Worm (Caenorhabditis elegans) whole organism, midembryonic: ENCODE measurements around the gene srbc-12.
A peak's percentile ranks its signal among the peaks of the same experiment; 100 is the strongest.

Experiments used
- T22C8.4 ChIP-seq: fragments of 200-800 bp; sonication (Bioruptor generic); IDR thresholded peaks from 2 replicates; pipeline ENCODE4 v1.3.6; 2022; ENCODE audit warnings: missing genetic modification characterization, missing compliant biosample characterization
- cog-1 ChIP-seq: sonication (generic microtip); optimal IDR thresholded peaks from 2 replicates; lab custom pipeline; 2016; ENCODE audit warnings: missing genetic modification characterization, missing compliant biosample characterization
- flt-1 ChIP-seq: fragments of 200-800 bp; sonication (Bioruptor generic); IDR thresholded peaks from 2 replicates; pipeline ENCODE4 v1.3.6; 2022; ENCODE audit warnings: missing genetic modification characterization, missing compliant biosample characterization
- klf-2 ChIP-seq: fragments of 200-800 bp; sonication (Bioruptor generic); conservative IDR thresholded peaks from 2 replicates; pipeline ENCODE4 v1.3.6; 2022; ENCODE audit warnings: missing genetic modification reagents, missing genetic modification characterization, missing compliant biosample characterization
- med-1 ChIP-seq: sonication (generic microtip); optimal IDR thresholded peaks from 2 replicates; lab custom pipeline; 2017; ENCODE audit warnings: missing genetic modification characterization, mild to moderate bottlenecking, missing compliant biosample characterization, antibody characterized with exemption, missing genetic modification reagents; ENCODE audit not compliant: insufficient read depth
- ref-1 ChIP-seq: fragments of 200-800 bp; sonication (Bioruptor generic); conservative IDR thresholded peaks from 2 replicates; pipeline ENCODE4 v1.3.6; 2022; ENCODE audit warnings: missing genetic modification reagents, missing genetic modification characterization, missing compliant biosample characterization
- tab-1 ChIP-seq: fragments of 200-800 bp; sonication (Bioruptor generic); IDR thresholded peaks from 2 replicates; pipeline ENCODE4 v1.3.6; 2022; ENCODE audit warnings: missing genetic modification characterization, missing compliant biosample characterization
- ztf-23 ChIP-seq: fragments of 200-800 bp; sonication (Bioruptor generic); IDR thresholded peaks from 2 replicates; pipeline ENCODE4 v1.3.6; 2022; ENCODE audit warnings: missing genetic modification reagents, missing genetic modification characterization, missing compliant biosample characterization
- ztf-29 ChIP-seq: fragments of 200-800 bp; sonication (Bioruptor generic); IDR thresholded peaks from 2 replicates; pipeline ENCODE4 v1.3.6; 2022; ENCODE audit warnings: missing genetic modification reagents, missing genetic modification characterization, missing compliant biosample characterization

The srbc-12 gene

ce11 chrV:849042-849441 is 570 bp upstream of the srbc-12 start:
- TF ChIP-seq cog-1 (no peak), flt-1 (GFP tag; lab: Robert Waterston, UW) (no peak), ztf-29 (GFP tag; lab: Robert Waterston, UW) (no peak), klf-2 (GFP tag; lab: Robert Waterston, UW) (no peak), T22C8.4 (GFP tag; lab: Robert Waterston, UW) (no peak), ztf-23 (GFP tag; lab: Robert Waterston, UW) (no peak)

- TF ChIP-seq klf-2 (GFP tag; lab: Robert Waterston, UW) (no peak), ref-1 (GFP tag; lab: Robert Waterston, UW) (no peak), ztf-29 (GFP tag; lab: Robert Waterston, UW) (no peak), med-1 (no peak), tab-1 (GFP tag; lab: Robert Waterston, UW) (no peak), flt-1 (GFP tag; lab: Robert Waterston, UW) (no peak), cog-1 (no peak), ztf-23 (GFP tag; lab: Robert Waterston, UW) (no peak), T22C8.4 (GFP tag; lab: Robert Waterston, UW) (no peak)
Observed at ce11 chrV:852184-852583, 2.6 kb downstream of the srbc-12 start, which contains the start of gene K09C6.3. Gene K09C6.3, plus strand, starts transcription at chrV:852484.

ce11 chrV:854966-855365 is 5.4 kb downstream of the srbc-12 start, which contains the start of gene K09C6.9:
Gene K09C6.9, minus strand, starts transcription at chrV:855066.
- TF ChIP-seq flt-1 (GFP tag; lab: Robert Waterston, UW) (no peak), ztf-23 (GFP tag; lab: Robert Waterston, UW) (no peak), cog-1 (no peak), med-1 (no peak), ztf-29 (GFP tag; lab: Robert Waterston, UW) (no peak), klf-2 (GFP tag; lab: Robert Waterston, UW) (no peak), ref-1 (GFP tag; lab: Robert Waterston, UW) (no peak), tab-1 (GFP tag; lab: Robert Waterston, UW) (no peak), T22C8.4 (GFP tag; lab: Robert Waterston, UW) (no peak)

ce11 chrV:856549-856948 is 6.9 kb downstream of the srbc-12 start, which contains the start of gene K09C6.2:
Gene K09C6.2, plus strand, starts transcription at chrV:856849.
- TF ChIP-seq cog-1 (no peak), ref-1 (GFP tag; lab: Robert Waterston, UW) (no peak), ztf-23 (GFP tag; lab: Robert Waterston, UW) (no peak), klf-2 (GFP tag; lab: Robert Waterston, UW) (no peak), tab-1 (GFP tag; lab: Robert Waterston, UW) (no peak), med-1 (no peak), flt-1 (GFP tag; lab: Robert Waterston, UW) (no peak), ztf-29 (GFP tag; lab: Robert Waterston, UW) (no peak), T22C8.4 (GFP tag; lab: Robert Waterston, UW) (no peak)

- TF ChIP-seq flt-1 (GFP tag; lab: Robert Waterston, UW) = 0 out of 2 replicates have a peak, but pooled peaks have one; percentile 49
- TF ChIP-seq med-1 = no peak
- TF ChIP-seq ref-1 (GFP tag; lab: Robert Waterston, UW) = no peak; the same call in 1 of the 2 replicates
- TF ChIP-seq cog-1 = no peak
- TF ChIP-seq ztf-29 (GFP tag; lab: Robert Waterston, UW) = 0 out of 2 replicates have a peak, but pooled peaks have one; percentile 17
Observed at ce11 chrV:858841-859456, 9.3 kb downstream of the srbc-12 start.

ce11 chrV:866729-867128 is 17.1 kb downstream of the srbc-12 start, which contains the start of gene T02B11.3:
Gene T02B11.3, minus strand, starts transcription at chrV:866829.
- TF ChIP-seq med-1 (no peak), tab-1 (GFP tag; lab: Robert Waterston, UW) (no peak), cog-1 (no peak), ref-1 (GFP tag; lab: Robert Waterston, UW) (no peak), T22C8.4 (GFP tag; lab: Robert Waterston, UW) (no peak), klf-2 (GFP tag; lab: Robert Waterston, UW) (no peak), flt-1 (GFP tag; lab: Robert Waterston, UW) (no peak), ztf-29 (GFP tag; lab: Robert Waterston, UW) (no peak), ztf-23 (GFP tag; lab: Robert Waterston, UW) (no peak)

ce11 chrV:871029-871428 is 21.4 kb downstream of the srbc-12 start, which contains the start of gene T02B11.4:
Gene T02B11.4, minus strand, starts transcription at chrV:871129.
- TF ChIP-seq med-1 = no peak
- TF ChIP-seq ztf-29 (GFP tag; lab: Robert Waterston, UW) = no peak
- no peak for TF ChIP-seq ref-1 (GFP tag; lab: Robert Waterston, UW)
- TF ChIP-seq klf-2 (GFP tag; lab: Robert Waterston, UW) = no peak

ce11 chrV:875945-876344 is 26.3 kb downstream of the srbc-12 start, which contains the start of gene T02B11.9:
Gene T02B11.9, plus strand, starts transcription at chrV:876245.
- TF ChIP-seq ztf-23 (GFP tag; lab: Robert Waterston, UW) = no peak
- TF ChIP-seq klf-2 (GFP tag; lab: Robert Waterston, UW) = no peak
- no peak for TF ChIP-seq cog-1
- no peak for TF ChIP-seq med-1
- TF ChIP-seq flt-1 (GFP tag; lab: Robert Waterston, UW) = no peak
- TF ChIP-seq ztf-29 (GFP tag; lab: Robert Waterston, UW) = no peak
- no peak for TF ChIP-seq tab-1 (GFP tag; lab: Robert Waterston, UW)
- no peak for TF ChIP-seq T22C8.4 (GFP tag; lab: Robert Waterston, UW)
- TF ChIP-seq ref-1 (GFP tag; lab: Robert Waterston, UW) = no peak

ce11 chrV:878567-878966 is 29.0 kb downstream of the srbc-12 start, which contains the start of gene T02B11.8:
Gene T02B11.8, minus strand, starts transcription at chrV:878667.
- TF ChIP-seq ztf-29 (GFP tag; lab: Robert Waterston, UW) (no peak), flt-1 (GFP tag; lab: Robert Waterston, UW) (no peak), klf-2 (GFP tag; lab: Robert Waterston, UW) (no peak), med-1 (no peak), ref-1 (GFP tag; lab: Robert Waterston, UW) (no peak), ztf-23 (GFP tag; lab: Robert Waterston, UW) (no peak), T22C8.4 (GFP tag; lab: Robert Waterston, UW) (no peak), cog-1 (no peak), tab-1 (GFP tag; lab: Robert Waterston, UW) (no peak)
